Worm (Caenorhabditis elegans) whole organism, L1 larva: ENCODE results near the gene ZK930.4.

Experiments used
- C04F5.9 ChIP-seq: sonication (generic microtip); optimal IDR thresholded peaks from 2 replicates; lab custom pipeline; 2016; ENCODE audit warnings: missing genetic modification characterization, missing compliant biosample characterization
- C16A3.4 ChIP-seq: fragments of 150-350 bp; optimal IDR thresholded peaks from 2 replicates; lab custom pipeline; 2014; ENCODE audit warnings: missing biosample characterization, missing genetic modification characterization
- F16B12.6 ChIP-seq: fragments of 150-350 bp; optimal IDR thresholded peaks from 2 replicates; lab custom pipeline; 2014; ENCODE audit warnings: missing biosample characterization, missing genetic modification characterization
- aha-1 ChIP-seq: fragments of 150-350 bp; optimal IDR thresholded peaks from 2 replicates; lab custom pipeline; 2014; ENCODE audit warnings: missing biosample characterization, missing genetic modification characterization
- alr-1 ChIP-seq: fragments of 200-800 bp; sonication (Bioruptor generic); optimal IDR thresholded peaks from 2 replicates; lab custom pipeline; 2018; ENCODE audit warnings: borderline replicate concordance, mild to moderate bottlenecking, missing genetic modification characterization, missing compliant biosample characterization
- ama-1 ChIP-seq: fragments of 150-350 bp; optimal IDR thresholded peaks from 2 replicates; lab custom pipeline; 2014
- ceh-82 ChIP-seq, 3 experiments: fragments of 150-350 bp in 1 of 3; sonication (generic microtip) in 2 of 3; optimal IDR thresholded peaks; 2 replicates each; lab custom pipeline; 2014 to 2017; ENCODE audit warnings: missing biosample characterization in 3 of 3, missing genetic modification characterization in 3 of 3
- ceh-88 ChIP-seq: fragments of 200-800 bp; sonication (Bioruptor generic); IDR thresholded peaks from 2 replicates; pipeline ENCODE4 v1.3.6; 2022; ENCODE audit warnings: missing genetic modification characterization, missing compliant biosample characterization
- ces-1 ChIP-seq: fragments of 150-350 bp; optimal IDR thresholded peaks from 2 replicates; lab custom pipeline; 2014; ENCODE audit warnings: missing biosample characterization, missing genetic modification reagents, missing genetic modification characterization
- egl-13 ChIP-seq: sonication (generic microtip); optimal IDR thresholded peaks from 2 replicates; lab custom pipeline; 2016; ENCODE audit warnings: missing genotype, missing genetic modification reagents, missing genetic modification characterization, missing compliant biosample characterization
- egl-27 ChIP-seq, 2 experiments: fragments of 150-350 bp in 1 of 2; sonication (generic microtip); optimal IDR thresholded peaks; 3 replicates each; lab custom pipeline; 2017 to 2018; ENCODE audit warnings: missing biosample characterization in 2 of 2, missing genetic modification characterization in 2 of 2, missing genetic modification reagents in 2 of 2
- elt-2 ChIP-seq: sonication (generic microtip); optimal IDR thresholded peaks from 2 replicates; lab custom pipeline; 2016; ENCODE audit warnings: missing genetic modification characterization, mild to moderate bottlenecking, inconsistent platforms, missing compliant biosample characterization, missing genetic modification reagents
- elt-3 ChIP-seq, 6 experiments: fragments of 150-350 bp in 1 of 6; sonication (generic microtip); optimal IDR thresholded peaks; 2 replicates each; lab custom pipeline; 2017 to 2018; ENCODE audit warnings: missing biosample characterization in 6 of 6, missing genetic modification characterization in 6 of 6, inconsistent platforms in 1 of 6
- fkh-10 ChIP-seq: sonication (generic microtip); optimal IDR thresholded peaks from 2 replicates; lab custom pipeline; 2017; ENCODE audit warnings: missing biosample characterization, missing genetic modification reagents, missing genetic modification characterization
- fkh-4 ChIP-seq: sonication (generic microtip); optimal IDR thresholded peaks from 2 replicates; lab custom pipeline; 2016; ENCODE audit warnings: missing compliant biosample characterization, missing genetic modification characterization, borderline replicate concordance
- fkh-8 ChIP-seq: sonication (generic microtip); optimal IDR thresholded peaks from 2 replicates; lab custom pipeline; 2016; ENCODE audit warnings: mild to moderate bottlenecking, missing genetic modification characterization, missing compliant biosample characterization
- grh-1 ChIP-seq: fragments of 200-800 bp; sonication (Bioruptor generic); IDR thresholded peaks from 2 replicates; pipeline ENCODE4 v1.3.6; 2022; ENCODE audit warnings: missing genetic modification reagents, missing genetic modification characterization, missing compliant biosample characterization
- hpl-2 ChIP-seq: fragments of 150-350 bp; optimal IDR thresholded peaks from 2 replicates; lab custom pipeline; 2014; ENCODE audit warnings: missing biosample characterization, missing genetic modification reagents, missing genetic modification characterization
- irx-1 ChIP-seq: sonication (generic microtip); optimal IDR thresholded peaks from 2 replicates; lab custom pipeline; 2016; ENCODE audit warnings: missing genetic modification characterization, missing compliant biosample characterization
- isw-1 ChIP-seq: fragments of 200-800 bp; sonication (Bioruptor generic); IDR thresholded peaks from 2 replicates; pipeline ENCODE4 v1.3.6; 2022; ENCODE audit warnings: missing genetic modification characterization, missing compliant biosample characterization
- jun-1 ChIP-seq: fragments of 150-350 bp; optimal IDR thresholded peaks from 2 replicates; lab custom pipeline; 2014; ENCODE audit warnings: missing biosample characterization, missing genetic modification reagents, missing genetic modification characterization
- lin-13 ChIP-seq: fragments of 150-350 bp; optimal IDR thresholded peaks from 2 replicates; lab custom pipeline; 2014; ENCODE audit warnings: missing biosample characterization, missing genetic modification reagents, missing genetic modification characterization
- lin-15B ChIP-seq: fragments of 150-350 bp; sonication (generic microtip); optimal IDR thresholded peaks from 3 replicates; lab custom pipeline; 2014; ENCODE audit warnings: missing biosample characterization, missing genetic modification characterization
- lin-39 ChIP-seq: fragments of 150-350 bp; optimal IDR thresholded peaks from 2 replicates; lab custom pipeline; 2014; ENCODE audit warnings: missing biosample characterization, missing genetic modification reagents, missing genetic modification characterization
- lir-3 ChIP-seq: sonication (generic microtip); optimal IDR thresholded peaks from 2 replicates; lab custom pipeline; 2016; ENCODE audit warnings: mild to moderate bottlenecking, missing genetic modification characterization, moderate library complexity, missing compliant biosample characterization; ENCODE audit not compliant: poor library complexity
- mep-1 ChIP-seq: fragments of 150-350 bp; optimal IDR thresholded peaks from 2 replicates; lab custom pipeline; 2014; ENCODE audit warnings: missing biosample characterization, missing genetic modification characterization
- nhr-12 ChIP-seq: sonication (generic microtip); optimal IDR thresholded peaks from 2 replicates; lab custom pipeline; 2017; ENCODE audit warnings: missing biosample characterization, missing genetic modification characterization
- nhr-20 ChIP-seq: sonication (generic microtip); optimal IDR thresholded peaks from 2 replicates; lab custom pipeline; 2016; ENCODE audit warnings: mild to moderate bottlenecking, missing genetic modification characterization, missing compliant biosample characterization
- nhr-237 ChIP-seq: fragments of 150-350 bp; optimal IDR thresholded peaks from 2 replicates; lab custom pipeline; 2014; ENCODE audit warnings: missing biosample characterization, missing genetic modification characterization
- nhr-28 ChIP-seq: fragments of 150-350 bp; optimal IDR thresholded peaks from 2 replicates; lab custom pipeline; 2014; ENCODE audit warnings: missing biosample characterization, missing genetic modification characterization
- nhr-71 ChIP-seq: sonication (generic microtip); optimal IDR thresholded peaks from 2 replicates; lab custom pipeline; 2016; ENCODE audit warnings: mild to moderate bottlenecking, missing genetic modification characterization, moderate library complexity, missing compliant biosample characterization
- nhr-76 ChIP-seq: sonication (generic microtip); optimal IDR thresholded peaks from 2 replicates; lab custom pipeline; 2017; ENCODE audit warnings: missing biosample characterization, missing genetic modification characterization
- nhr-77 ChIP-seq: fragments of 150-350 bp; optimal IDR thresholded peaks from 2 replicates; lab custom pipeline; 2014; ENCODE audit warnings: missing biosample characterization, missing genetic modification characterization
- nhr-85 ChIP-seq: sonication (generic microtip); peaks from one replicate; lab custom pipeline; 2016; ENCODE audit warnings: missing genetic modification characterization, inconsistent platforms, missing compliant biosample characterization
- pax-3 ChIP-seq: fragments of 200-800 bp; sonication (Bioruptor generic); optimal IDR thresholded peaks from 2 replicates; lab custom pipeline; 2018; ENCODE audit warnings: mild to moderate bottlenecking, missing genetic modification characterization, moderate library complexity, missing compliant biosample characterization
- pqm-1 ChIP-seq: sonication (generic microtip); optimal IDR thresholded peaks from 3 replicates; lab custom pipeline; 2017; ENCODE audit warnings: missing biosample characterization, missing genetic modification characterization
- skn-1 ChIP-seq: fragments of 150-350 bp; optimal IDR thresholded peaks from 2 replicates; lab custom pipeline; 2014; ENCODE audit warnings: missing biosample characterization, missing genetic modification characterization
- snpc-4 ChIP-seq: fragments of 150-350 bp; optimal IDR thresholded peaks from 2 replicates; lab custom pipeline; 2014; ENCODE audit warnings: missing biosample characterization, missing genetic modification characterization
- snu-23 ChIP-seq: sonication (generic microtip); optimal IDR thresholded peaks from 2 replicates; lab custom pipeline; 2016; ENCODE audit warnings: missing genetic modification characterization, missing compliant biosample characterization
- sup-37 ChIP-seq: fragments of 200-800 bp; sonication (Bioruptor generic); optimal IDR thresholded peaks from 2 replicates; lab custom pipeline; 2018; ENCODE audit warnings: mild to moderate bottlenecking, missing genetic modification characterization, missing compliant biosample characterization
- tlp-1 ChIP-seq: fragments of 150-350 bp; optimal IDR thresholded peaks from 2 replicates; lab custom pipeline; 2014; ENCODE audit warnings: missing biosample characterization, missing genetic modification characterization
- unc-130 ChIP-seq: fragments of 150-350 bp; optimal IDR thresholded peaks from 2 replicates; lab custom pipeline; 2017; ENCODE audit warnings: missing biosample characterization, missing genetic modification characterization, inconsistent platforms
- unc-62 ChIP-seq: fragments of 150-350 bp; optimal IDR thresholded peaks from 2 replicates; lab custom pipeline; 2014; ENCODE audit warnings: missing biosample characterization, missing genetic modification reagents, missing genetic modification characterization
- zip-4 ChIP-seq: fragments of 200-800 bp; sonication (Bioruptor generic); optimal IDR thresholded peaks from 2 replicates; lab custom pipeline; 2018; ENCODE audit warnings: mild to moderate bottlenecking, missing genetic modification characterization, moderate library complexity, missing compliant biosample characterization
- ztf-11 ChIP-seq, 2 experiments: sonication (generic microtip); optimal IDR thresholded peaks; 2 replicates each; lab custom pipeline; 2016 to 2017; ENCODE audit warnings: missing genetic modification characterization in 2 of 2, missing biosample characterization in 1 of 2, missing compliant biosample characterization in 1 of 2
- ztf-4 ChIP-seq: fragments of 150-350 bp; optimal IDR thresholded peaks from 2 replicates; lab custom pipeline; 2014; ENCODE audit warnings: missing biosample characterization, missing genetic modification characterization

The ZK930.4 gene

ce11 chrII:11889420-11890075, 16.8 kb upstream of the ZK930.4 start (continued):
- TF ChIP-seq lin-39 (tag; lab: Kevin White, UChicago) (no peak), grh-1 (GFP tag; lab: Robert Waterston, UW) (no peak), irx-1 (tag; lab: Kevin White, UChicago) (no peak), nhr-85 (tag; lab: Kevin White, UChicago) (peak; percentile 83), elt-2 (no peak), ceh-82 (tag; optimal IDR thresholded peaks at IDR 0.05; lab: Kevin White, UChicago) (no peak), unc-130 (tag; lab: Kevin White, UChicago) (no peak), tlp-1 (no peak), isw-1 (GFP tag; lab: Robert Waterston, UW) (no peak), sup-37 (GFP tag; lab: Kevin White, UChicago) (no peak), egl-13 (tag; lab: Kevin White, UChicago) (no peak), skn-1 (tag; lab: Kevin White, UChicago) (no peak), nhr-76 (tag; lab: Kevin White, UChicago) (no peak), ztf-11 (tag; optimal IDR thresholded peaks at IDR 0.05; lab: Kevin White, UChicago) (peak in 1 of 2 experiments; percentile 50), unc-62 (GFP tag; lab: Kevin White, UChicago) (no peak), nhr-12 (no peak), ces-1 (GFP tag; lab: Kevin White, UChicago) (no peak), fkh-8 (tag; lab: Kevin White, UChicago) (no peak), pax-3 (tag; lab: Kevin White, UChicago) (no peak), nhr-237 (tag; lab: Kevin White, UChicago) (no peak), elt-3 (tag; optimal IDR thresholded peaks at IDR 0.05; lab: Kevin White, UChicago) (no peak), egl-27 (tag; optimal IDR thresholded peaks at IDR 0.05; lab: Kevin White, UChicago) (no peak), alr-1 (no peak), nhr-28 (tag; lab: Kevin White, UChicago) (no peak), aha-1 (tag; lab: Kevin White, UChicago) (no peak), lir-3 (tag; lab: Kevin White, UChicago) (no peak), ceh-88 (GFP tag; lab: Robert Waterston, UW) (no peak), pqm-1 (no peak), mep-1 (tag; lab: Kevin White, UChicago) (peak; percentile 4), snu-23 (GFP tag; lab: Kevin White, UChicago) (peak; percentile 55), ama-1 (lab: Kevin White, UChicago) (no peak), nhr-71 (tag; lab: Kevin White, UChicago) (peak; percentile 18), C04F5.9 (no peak), nhr-77 (tag; lab: Kevin White, UChicago) (no peak), jun-1 (tag; lab: Kevin White, UChicago) (no peak), hpl-2 (GFP tag; lab: Kevin White, UChicago) (no peak), lin-13 (GFP tag; lab: Kevin White, UChicago) (no peak), fkh-10 (no peak), snpc-4 (tag; lab: Kevin White, UChicago) (no peak), zip-4 (GFP tag; lab: Kevin White, UChicago) (no peak), ztf-4 (tag; lab: Kevin White, UChicago) (no peak), lin-15B (tag; lab: Kevin White, UChicago) (no peak), fkh-4 (tag; lab: Kevin White, UChicago) (no peak)

ce11 chrII:11890596-11890995, 15.7 kb upstream of the ZK930.4 start:
- TF ChIP-seq ces-1 (GFP tag; lab: Kevin White, UChicago) (no peak), fkh-10 (no peak), ztf-4 (tag; lab: Kevin White, UChicago) (no peak), nhr-20 (tag; lab: Kevin White, UChicago) (no peak), nhr-85 (tag; lab: Kevin White, UChicago) (peak; percentile 72), ztf-11 (tag; optimal IDR thresholded peaks at IDR 0.05; lab: Kevin White, UChicago) (peak in 1 of 2 experiments; percentile 62), snpc-4 (tag; lab: Kevin White, UChicago) (no peak), pqm-1 (no peak), C16A3.4 (tag; lab: Kevin White, UChicago) (no peak), tlp-1 (no peak), snu-23 (GFP tag; lab: Kevin White, UChicago) (no peak), nhr-28 (tag; lab: Kevin White, UChicago) (no peak), F16B12.6 (tag; lab: Kevin White, UChicago) (no peak), ama-1 (lab: Kevin White, UChicago) (no peak), lin-13 (GFP tag; lab: Kevin White, UChicago) (no peak)
